Worm (Caenorhabditis elegans) whole organism, L4 larva: ENCODE measurements around the gene nlp-35.

Experiments
- F26F4.8 ChIP-seq: fragments of 200-800 bp; sonication (Bioruptor generic); conservative IDR thresholded peaks from 2 replicates; pipeline ENCODE4 v1.3.6; 2022; ENCODE audit warnings: missing genetic modification characterization, missing compliant biosample characterization
- F37D6.2 ChIP-seq: sonication (generic microtip); optimal IDR thresholded peaks from 2 replicates; lab custom pipeline; 2016; ENCODE audit warnings: mild to moderate bottlenecking, missing genetic modification characterization, missing compliant biosample characterization
- F49E8.2 ChIP-seq: sonication (generic microtip); optimal IDR thresholded peaks from 2 replicates; lab custom pipeline; 2016; ENCODE audit warnings: missing compliant biosample characterization, mild to moderate bottlenecking, missing genetic modification characterization, borderline replicate concordance
- Y105C5A.15 ChIP-seq: fragments of 200-800 bp; sonication (Bioruptor generic); IDR thresholded peaks from 2 replicates; pipeline ENCODE4 v1.3.6; 2022; ENCODE audit warnings: missing genetic modification characterization, missing compliant biosample characterization
- Y48G9A.11 ChIP-seq: fragments of 200-800 bp; sonication (Bioruptor generic); IDR thresholded peaks from 2 replicates; pipeline ENCODE4 v1.3.6; 2022; ENCODE audit warnings: missing genetic modification reagents, missing genetic modification characterization, missing compliant biosample characterization
- ZK337.2 ChIP-seq: fragments of 200-800 bp; sonication (Bioruptor generic); IDR thresholded peaks from 2 replicates; pipeline ENCODE4 v1.3.6; 2022; ENCODE audit warnings: missing genetic modification reagents, missing genetic modification characterization, missing compliant biosample characterization
- ZK546.5 ChIP-seq, 2 experiments: sonication (generic microtip); optimal IDR thresholded peaks; 2 replicates each; lab custom pipeline; 2017; ENCODE audit warnings: missing biosample characterization in 2 of 2, missing genetic modification characterization in 2 of 2
- ama-1 ChIP-seq: fragments of 150-350 bp; optimal IDR thresholded peaks from 2 replicates; lab custom pipeline; 2014; ENCODE audit warnings: inconsistent platforms, mixed read lengths
- arid-1 ChIP-seq: fragments of 200-800 bp; sonication (Bioruptor generic); conservative IDR thresholded peaks from 2 replicates; pipeline ENCODE4 v1.3.6; 2022; ENCODE audit warnings: missing genetic modification reagents, missing genetic modification characterization, missing compliant biosample characterization
- ceh-28 ChIP-seq: fragments of 150-350 bp; optimal IDR thresholded peaks from 2 replicates; lab custom pipeline; 2014; ENCODE audit warnings: missing biosample characterization, missing genetic modification reagents, missing genetic modification characterization
- ces-1 ChIP-seq: fragments of 150-350 bp; sonication (generic microtip); optimal IDR thresholded peaks from 4 replicates; lab custom pipeline; 2014; ENCODE audit warnings: missing biosample characterization, missing genetic modification reagents, missing genetic modification characterization
- cey-2 ChIP-seq: sonication (generic microtip); optimal IDR thresholded peaks from 3 replicates; lab custom pipeline; 2017; ENCODE audit warnings: missing genetic modification characterization, mild to moderate bottlenecking, missing compliant biosample characterization, antibody characterized with exemption, borderline replicate concordance; ENCODE audit not compliant: insufficient read depth
- ctbp-1 ChIP-seq: fragments of 200-800 bp; sonication (Bioruptor generic); IDR thresholded peaks from 2 replicates; pipeline ENCODE4 v1.3.6; 2022; ENCODE audit warnings: missing genetic modification reagents, missing genetic modification characterization, missing compliant biosample characterization
- daf-16 ChIP-seq, 3 experiments: sonication (generic microtip); optimal IDR thresholded peaks; 2 replicates each; lab custom pipeline; 2016 to 2017; ENCODE audit warnings: missing genetic modification characterization in 3 of 3, missing genetic modification reagents in 3 of 3, mild to moderate bottlenecking in 2 of 3, missing compliant biosample characterization in 2 of 3, missing biosample characterization in 1 of 3, moderate library complexity in 1 of 3
- dmd-9 ChIP-seq: fragments of 200-800 bp; sonication (Bioruptor generic); IDR thresholded peaks from 2 replicates; pipeline ENCODE4 v1.3.6; 2022; ENCODE audit warnings: missing genetic modification reagents, missing genetic modification characterization, missing compliant biosample characterization
- duxl-1 ChIP-seq: sonication (generic microtip); optimal IDR thresholded peaks from 2 replicates; lab custom pipeline; 2016; ENCODE audit warnings: mild to moderate bottlenecking, missing genetic modification characterization, moderate library complexity, missing compliant biosample characterization; ENCODE audit not compliant: poor library complexity
- egl-27 ChIP-seq: sonication (generic microtip); optimal IDR thresholded peaks from 3 replicates; lab custom pipeline; 2017; ENCODE audit warnings: missing biosample characterization, missing genetic modification reagents, missing genetic modification characterization
- egl-43 ChIP-seq: fragments of 200-800 bp; sonication (Bioruptor generic); IDR thresholded peaks from 2 replicates; pipeline ENCODE4 v1.3.6; 2022; ENCODE audit warnings: missing genetic modification reagents, missing genetic modification characterization, missing compliant biosample characterization
- gei-8 ChIP-seq: fragments of 200-800 bp; sonication (Bioruptor generic); optimal IDR thresholded peaks from 2 replicates; lab custom pipeline; 2018; ENCODE audit warnings: mild to moderate bottlenecking, missing genetic modification characterization, missing compliant biosample characterization
- hmg-1.1 ChIP-seq: fragments of 200-800 bp; sonication (Bioruptor generic); IDR thresholded peaks from 2 replicates; pipeline ENCODE4 v1.3.6; 2022; ENCODE audit warnings: missing genetic modification reagents, missing genetic modification characterization, missing compliant biosample characterization
- lim-7 ChIP-seq: fragments of 200-800 bp; sonication (Bioruptor generic); IDR thresholded peaks from 2 replicates; pipeline ENCODE4 v1.3.6; 2022; ENCODE audit warnings: missing genetic modification characterization, missing compliant biosample characterization
- lin-38 ChIP-seq: fragments of 200-800 bp; sonication (Bioruptor generic); IDR thresholded peaks from 2 replicates; pipeline ENCODE4 v1.3.6; 2022; ENCODE audit warnings: missing genetic modification reagents, missing genetic modification characterization, missing compliant biosample characterization
- lin-39 ChIP-seq: fragments of 150-350 bp; optimal IDR thresholded peaks from 2 replicates; lab custom pipeline; 2014; ENCODE audit warnings: missing biosample characterization, missing genetic modification reagents, missing genetic modification characterization
- lir-3 ChIP-seq: sonication (generic microtip); optimal IDR thresholded peaks from 2 replicates; lab custom pipeline; 2016; ENCODE audit warnings: mild to moderate bottlenecking, missing genetic modification characterization, missing compliant biosample characterization
- madf-5 ChIP-seq, 2 experiments: fragments of 200-800 bp; sonication (Bioruptor generic); IDR thresholded peaks; 2 replicates each; pipeline ENCODE4 v1.3.6; 2022; ENCODE audit warnings: missing compliant biosample characterization in 2 of 2, missing genetic modification characterization in 2 of 2
- mdl-1 ChIP-seq, 2 experiments: fragments of 150-350 bp in 1 of 2; sonication (generic microtip) in 1 of 2; optimal IDR thresholded peaks; 2 replicates each; lab custom pipeline; 2014 to 2017; ENCODE audit warnings: missing biosample characterization in 2 of 2, missing genetic modification characterization in 2 of 2
- mdt-29 ChIP-seq: fragments of 200-800 bp; sonication (Bioruptor generic); IDR thresholded peaks from 2 replicates; pipeline ENCODE4 v1.3.6; 2022; ENCODE audit warnings: missing genetic modification reagents, missing genetic modification characterization, missing compliant biosample characterization
- mep-1 ChIP-seq: fragments of 150-350 bp; sonication (generic microtip); optimal IDR thresholded peaks from 3 replicates; lab custom pipeline; 2014; ENCODE audit warnings: missing biosample characterization, missing genetic modification characterization
- nhr-11 ChIP-seq: fragments of 150-350 bp; optimal IDR thresholded peaks from 2 replicates; lab custom pipeline; 2014; ENCODE audit warnings: missing biosample characterization, missing genetic modification characterization
- nhr-111 ChIP-seq: fragments of 200-800 bp; sonication (Bioruptor generic); optimal IDR thresholded peaks from 2 replicates; lab custom pipeline; 2018; ENCODE audit warnings: mild to moderate bottlenecking, missing genetic modification characterization, missing compliant biosample characterization
- nhr-237 ChIP-seq: sonication (generic microtip); optimal IDR thresholded peaks from 2 replicates; lab custom pipeline; 2017; ENCODE audit warnings: missing biosample characterization, missing genetic modification characterization
- nhr-25 ChIP-seq: sonication (generic microtip); optimal IDR thresholded peaks from 2 replicates; lab custom pipeline; 2017; ENCODE audit warnings: missing genetic modification characterization, mild to moderate bottlenecking, missing compliant biosample characterization, antibody characterized with exemption, moderate library complexity, borderline replicate concordance; ENCODE audit not compliant: insufficient read depth
- nhr-28 ChIP-seq: fragments of 150-350 bp; optimal IDR thresholded peaks from 2 replicates; lab custom pipeline; 2014; ENCODE audit warnings: missing biosample characterization, missing genetic modification characterization
- nhr-42 ChIP-seq: fragments of 200-800 bp; sonication (Bioruptor generic); IDR thresholded peaks from 2 replicates; pipeline ENCODE4 v1.3.6; 2022; ENCODE audit warnings: missing genetic modification characterization, missing compliant biosample characterization
- nhr-6 ChIP-seq: fragments of 150-350 bp; optimal IDR thresholded peaks from 2 replicates; lab custom pipeline; 2014; ENCODE audit warnings: missing biosample characterization, missing genetic modification characterization
- nhr-76 ChIP-seq: fragments of 150-350 bp; optimal IDR thresholded peaks from 2 replicates; lab custom pipeline; 2014; ENCODE audit warnings: missing biosample characterization, missing genetic modification characterization
- nhr-77 ChIP-seq: fragments of 150-350 bp; optimal IDR thresholded peaks from 2 replicates; lab custom pipeline; 2014; ENCODE audit warnings: missing biosample characterization, missing genetic modification characterization
- pqm-1 ChIP-seq: sonication (generic microtip); optimal IDR thresholded peaks from 2 replicates; lab custom pipeline; 2017; ENCODE audit warnings: missing biosample characterization, missing genetic modification characterization
- rbr-2 ChIP-seq: sonication (generic microtip); optimal IDR thresholded peaks from 2 replicates; lab custom pipeline; 2016; ENCODE audit warnings: missing genotype, missing genetic modification characterization, missing compliant biosample characterization
- skn-1 ChIP-seq: fragments of 150-350 bp; optimal IDR thresholded peaks from 2 replicates; lab custom pipeline; 2014; ENCODE audit warnings: missing biosample characterization, missing genetic modification characterization
- snpc-4 ChIP-seq: fragments of 150-350 bp; optimal IDR thresholded peaks from 2 replicates; lab custom pipeline; 2014; ENCODE audit warnings: missing biosample characterization, missing genetic modification characterization
- tra-1 ChIP-seq: fragments of 200-800 bp; sonication (Bioruptor generic); IDR thresholded peaks from 2 replicates; pipeline ENCODE4 v1.3.6; 2022; ENCODE audit warnings: missing genetic modification reagents, missing genetic modification characterization, missing compliant biosample characterization
- zag-1 ChIP-seq: fragments of 150-350 bp; optimal IDR thresholded peaks from 2 replicates; lab custom pipeline; 2014; ENCODE audit warnings: missing biosample characterization, missing genetic modification characterization
- zip-2 ChIP-seq: fragments of 150-350 bp; optimal IDR thresholded peaks from 2 replicates; lab custom pipeline; 2014; ENCODE audit warnings: missing biosample characterization, missing genetic modification characterization
- ztf-11 ChIP-seq: fragments of 150-350 bp; optimal IDR thresholded peaks from 2 replicates; lab custom pipeline; 2014; ENCODE audit warnings: missing biosample characterization, missing genetic modification characterization
- ztf-7 ChIP-seq: fragments of 150-350 bp; optimal IDR thresholded peaks from 2 replicates; lab custom pipeline; 2014; ENCODE audit warnings: missing biosample characterization, missing genetic modification characterization

The nlp-35 gene

DNA sequence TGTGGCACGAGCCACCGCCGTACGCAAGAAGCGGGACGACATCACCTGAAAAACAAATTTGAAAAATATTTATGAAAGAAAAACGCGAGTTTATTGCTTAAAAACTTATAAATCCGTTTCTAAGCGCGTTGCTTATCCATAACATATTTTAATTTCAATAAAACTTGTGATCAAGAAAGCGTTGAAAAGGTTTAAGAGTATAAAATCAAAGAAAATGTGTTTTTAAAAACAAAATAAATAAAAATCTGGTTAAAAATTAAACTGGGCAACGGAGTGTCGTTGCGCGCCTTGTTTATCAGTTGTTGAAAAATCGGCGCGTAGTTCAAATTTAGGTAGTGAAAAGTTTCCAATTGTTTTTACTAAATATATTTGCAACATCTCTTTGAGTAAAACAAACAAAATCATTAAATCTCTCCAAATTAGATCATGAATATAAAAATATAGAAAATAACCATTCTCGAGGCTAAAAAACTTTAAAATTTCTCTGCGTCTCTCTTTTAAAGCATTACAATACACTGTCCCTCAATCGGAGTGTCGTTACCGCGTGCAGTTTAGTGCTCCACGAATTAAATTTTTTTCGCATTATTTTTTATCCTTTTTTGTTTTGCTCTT is 6.2 kb upstream of the nlp-35 start, which contains the start of gene ndua-5 (continued):
- TF ChIP-seq egl-27 (tag; lab: Kevin White, UChicago) (no peak), ZK546.5 (tag; optimal IDR thresholded peaks at IDR 0.05; lab: Kevin White, UChicago) (no peak), F26F4.8 (no peak), lir-3 (tag; lab: Kevin White, UChicago) (no peak), dmd-9 (no peak), nhr-111 (GFP tag; lab: Kevin White, UChicago) (no peak), lin-38 (GFP tag; lab: Robert Waterston, UW) (no peak), Y48G9A.11 (peak; percentile 95), egl-43 (GFP tag; lab: Robert Waterston, UW) (no peak), hmg-1.1 (peak; percentile 38; the same call in 1 of the 2 replicates), duxl-1 (tag; lab: Kevin White, UChicago) (no peak), F49E8.2 (tag; lab: Kevin White, UChicago) (no peak), Y105C5A.15 (GFP tag; lab: Robert Waterston, UW) (no peak), snpc-4 (no peak), rbr-2 (no peak), nhr-77 (tag; lab: Kevin White, UChicago) (no peak), ceh-28 (tag; lab: Kevin White, UChicago) (no peak), gei-8 (GFP tag; lab: Kevin White, UChicago) (no peak)

DNA sequence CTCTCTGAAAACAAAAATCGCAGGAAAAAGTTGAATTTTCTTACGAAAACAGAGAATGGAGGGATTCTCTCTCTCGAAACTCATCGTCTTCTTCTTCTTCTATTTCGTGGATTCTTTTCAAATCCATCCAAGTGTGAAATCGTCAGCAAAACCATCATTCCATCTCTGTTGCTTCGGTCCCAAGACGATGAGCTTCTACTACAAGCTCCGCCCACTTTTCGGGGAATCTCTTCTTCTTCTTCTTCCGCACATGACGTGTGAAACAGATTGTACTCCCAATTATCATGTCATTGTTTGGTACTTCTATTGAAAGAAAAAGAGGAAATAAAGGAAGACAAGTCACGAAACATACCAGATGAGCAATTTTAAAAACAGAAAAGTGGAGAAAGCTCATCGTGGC is 4.4 kb upstream of the nlp-35 start:
- TF ChIP-seq madf-5 (GFP tag; IDR thresholded peaks at IDR 0.05; lab: Robert Waterston, UW) (no peak), lim-7 (GFP tag; lab: Robert Waterston, UW) (no peak), ceh-28 (tag; lab: Kevin White, UChicago) (no peak), ZK337.2 (no peak), arid-1 (no peak), egl-27 (tag; lab: Kevin White, UChicago) (no peak), mdt-29 (GFP tag; lab: Robert Waterston, UW) (no peak), nhr-28 (tag; lab: Kevin White, UChicago) (no peak), zip-2 (no peak), egl-43 (GFP tag; lab: Robert Waterston, UW) (no peak), daf-16 (GFP tag; optimal IDR thresholded peaks at IDR 0.05; lab: Kevin White, UChicago) (no peak), daf-16 (tag; optimal IDR thresholded peaks at IDR 0.05; lab: Kevin White, UChicago) (no peak)

DNA sequence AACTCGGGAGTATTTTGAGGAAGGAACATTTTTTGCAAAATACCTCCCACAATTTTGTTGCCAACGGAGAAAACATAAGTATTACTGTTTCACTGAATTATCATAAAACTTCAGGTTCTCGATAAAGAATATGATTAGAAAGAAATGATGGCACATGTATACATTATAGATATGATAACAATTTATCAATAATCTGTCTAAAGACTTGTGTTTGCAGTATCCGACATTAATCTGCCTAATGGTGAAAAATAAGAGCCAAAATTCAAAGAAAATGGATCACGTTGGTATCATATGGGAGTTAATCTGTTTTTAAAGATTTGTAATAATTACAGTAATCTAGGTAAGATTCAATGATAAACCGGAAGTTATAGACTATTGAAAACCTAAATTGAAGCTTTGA is 1.9 kb upstream of the nlp-35 start:
- TF ChIP-seq zag-1 = no peak
- TF ChIP-seq ZK546.5 (tag; optimal IDR thresholded peaks at IDR 0.05; lab: Kevin White, UChicago) = no peak
- no peak for TF ChIP-seq tra-1 (GFP tag; lab: Robert Waterston, UW)
- no peak for TF ChIP-seq lin-39 (tag; lab: Kevin White, UChicago)
- TF ChIP-seq lin-38 (GFP tag; lab: Robert Waterston, UW) = no peak
- TF ChIP-seq nhr-6 (tag; lab: Kevin White, UChicago) = no peak
- TF ChIP-seq mdl-1 (tag; optimal IDR thresholded peaks at IDR 0.05; lab: Kevin White, UChicago) = no peak
- TF ChIP-seq nhr-11 = no peak
- TF ChIP-seq duxl-1 (tag; lab: Kevin White, UChicago) = no peak
- no peak for TF ChIP-seq gei-8 (GFP tag; lab: Kevin White, UChicago)

DNA sequence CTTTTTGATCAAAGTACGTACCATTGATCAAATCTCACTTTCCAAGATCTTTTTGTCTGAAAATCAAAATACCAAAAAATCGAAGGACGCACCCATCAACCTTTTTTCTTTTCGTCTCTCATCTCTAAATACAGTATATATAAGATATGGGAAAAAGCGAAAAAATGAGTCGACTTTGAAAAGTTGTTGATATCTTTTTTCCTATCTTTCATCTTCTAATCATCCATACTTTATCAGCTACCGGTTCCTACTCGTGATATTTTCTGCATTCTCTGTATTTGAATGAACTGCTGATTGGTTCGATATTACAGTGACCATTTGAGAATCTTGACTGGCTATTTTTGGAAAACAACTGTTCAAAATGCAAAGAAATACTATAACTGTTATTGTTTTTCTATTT is 1.9 kb downstream of the nlp-35 start, which contains the start of gene C33A12.19:
TSS of gene C33A12.19 (plus strand) at position 169 of the 400 bp plus-strand sequence.
- TF ChIP-seq ztf-11 (no peak), snpc-4 (no peak), pqm-1 (tag; lab: Kevin White, UChicago) (no peak), nhr-42 (GFP tag; lab: Robert Waterston, UW) (no peak), nhr-76 (no peak), mep-1 (tag; lab: Kevin White, UChicago) (no peak), ztf-7 (tag; lab: Kevin White, UChicago) (no peak), hmg-1.1 (no peak), ces-1 (GFP tag; lab: Kevin White, UChicago) (no peak), lim-7 (GFP tag; lab: Robert Waterston, UW) (no peak), cey-2 (tag; lab: Kevin White, UChicago) (peak; percentile 20), ZK546.5 (tag; optimal IDR thresholded peaks at IDR 0.05; lab: Kevin White, UChicago) (no peak), nhr-237 (tag; lab: Kevin White, UChicago) (no peak), ama-1 (lab: Kevin White, UChicago) (no peak), nhr-6 (tag; lab: Kevin White, UChicago) (no peak), skn-1 (no peak), F37D6.2 (tag; lab: Kevin White, UChicago) (no peak), nhr-25 (no peak), ctbp-1 (GFP tag; lab: Robert Waterston, UW) (no peak)
